Fruit fly (Drosophila melanogaster): ENCODE data around the gene GstD8.

DNA sequence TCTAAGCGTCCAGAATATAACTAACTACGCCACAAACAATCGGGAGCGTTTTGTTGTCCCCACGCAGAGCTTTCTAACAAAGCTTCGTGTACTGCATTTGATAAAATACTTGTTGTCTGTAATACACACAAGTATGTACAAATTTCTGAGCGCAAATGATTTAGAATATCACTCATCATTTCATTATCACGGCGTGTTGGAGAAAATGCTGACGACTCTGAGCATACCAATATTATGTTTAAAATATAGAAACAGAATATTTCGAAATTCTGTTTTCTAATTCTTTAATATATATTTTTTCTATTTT is 26.1 kb downstream of the GstD8 start, which contains the start of gene Cyp9f2:
- no peak for TF ChIP-seq pan (optimal IDR thresholded peaks at IDR 0.05)
- no peak for TF ChIP-seq psq (optimal IDR thresholded peaks at IDR 0.05)
- no peak for TF ChIP-seq Dll (optimal IDR thresholded peaks at IDR 0.05)
- no peak for TF ChIP-seq usp (GFP tag; optimal IDR thresholded peaks at IDR 0.05)
